Fruit fly (Drosophila melanogaster) whole organism, pupa: ENCODE data around the gene blp.

Experiments used
- CG10348 ChIP-seq: fragments of 200-800 bp; sonication (Bioruptor generic); IDR thresholded peaks from 2 replicates; pipeline ENCODE4 v1.3.6; 2022; ENCODE audit warnings: missing biosample characterization, missing genetic modification characterization
- CG12605 ChIP-seq: fragments of 200-800 bp; sonication (Bioruptor generic); IDR thresholded peaks from 2 replicates; pipeline ENCODE4 v1.3.6; 2022; ENCODE audit warnings: missing biosample characterization, missing genetic modification characterization
- CG34367 ChIP-seq: fragments of 200-800 bp; sonication (Bioruptor generic); optimal IDR thresholded peaks from 2 replicates; lab custom pipeline; 2018; ENCODE audit warnings: missing biosample characterization, mild to moderate bottlenecking, missing genetic modification characterization
- CG8301 ChIP-seq: fragments of 200-800 bp; sonication (Bioruptor generic); optimal IDR thresholded peaks from 2 replicates; lab custom pipeline; 2018; ENCODE audit warnings: missing biosample characterization, mild to moderate bottlenecking, missing genetic modification characterization
- CG9948 ChIP-seq: fragments of 200-800 bp; sonication (Bioruptor generic); optimal IDR thresholded peaks from 2 replicates; lab custom pipeline; 2018; ENCODE audit warnings: missing biosample characterization, mild to moderate bottlenecking, missing genetic modification characterization, moderate library complexity
- EcR ChIP-seq: fragments of 200-800 bp; sonication (Bioruptor generic); optimal IDR thresholded peaks from 3 replicates; lab custom pipeline; 2019; ENCODE audit warnings: missing biosample characterization, missing genetic modification characterization, mild to moderate bottlenecking, moderate library complexity, missing genetic modification reagents
- Ets98B ChIP-seq: fragments of 200-800 bp; sonication (Bioruptor generic); IDR thresholded peaks from 2 replicates; pipeline ENCODE4 v1.3.6; 2022; ENCODE audit warnings: missing biosample characterization, missing genetic modification characterization
- Pif1B ChIP-seq: fragments of 200-800 bp; sonication (Bioruptor generic); optimal IDR thresholded peaks from 3 replicates; lab custom pipeline; 2016; ENCODE audit warnings: missing biosample characterization, missing genetic modification characterization
- gl ChIP-seq: fragments of 200-800 bp; sonication (Bioruptor generic); optimal IDR thresholded peaks from 2 replicates; lab custom pipeline; 2018; ENCODE audit warnings: missing biosample characterization, mild to moderate bottlenecking, missing genetic modification characterization
- rn ChIP-seq: fragments of 200-800 bp; sonication (Bioruptor generic); IDR thresholded peaks from 2 replicates; pipeline ENCODE4 v1.3.6; 2022; ENCODE audit warnings: missing biosample characterization, missing genetic modification characterization

dm6 chr3R:15891188-15891820 is 42.3 kb upstream of the blp start:
- TF ChIP-seq CG34367 (no peak), CG12605 (GFP tag; lab: Robert Waterston, UW) (no peak), CG10348 (GFP tag; lab: Robert Waterston, UW) (no peak), Pif1B (GFP tag; lab: Kevin White, UChicago) (no peak), CG8301 (tag; lab: Kevin White, UChicago) (no peak), Ets98B (GFP tag; lab: Robert Waterston, UW) (no peak), CG9948 (tag; lab: Kevin White, UChicago) (no peak), EcR (GFP tag; lab: Kevin White, UChicago) (no peak), rn (GFP tag; lab: Robert Waterston, UW) (no peak), gl (tag; lab: Kevin White, UChicago) (no peak)
